Fruit fly (Drosophila melanogaster) whole organism, embryonic: ENCODE measurements around the gene dob.
A peak's percentile ranks its signal among the peaks of the same experiment; 100 is the strongest.

ENCODE experiments used
- CG10366 ChIP-seq: fragments of 200-800 bp; sonication (Bioruptor generic); IDR thresholded peaks from 2 replicates; pipeline ENCODE4 v1.3.6; 2022; ENCODE audit warnings: missing biosample characterization, missing genetic modification characterization
- CG12071 ChIP-seq: fragments of 200-800 bp; sonication (Bioruptor generic); optimal IDR thresholded peaks from 3 replicates; lab custom pipeline; 2018; ENCODE audit warnings: missing biosample characterization, mild to moderate bottlenecking, missing genetic modification characterization
- CG12659 ChIP-seq: fragments of 200-800 bp; sonication (Bioruptor generic); optimal IDR thresholded peaks from 3 replicates; lab custom pipeline; 2017; ENCODE audit warnings: mild to moderate bottlenecking, missing biosample characterization, missing genetic modification reagents, missing genetic modification characterization
- CG13287 ChIP-seq: fragments of 200-800 bp; sonication (Bioruptor generic); IDR thresholded peaks from 2 replicates; pipeline ENCODE4 v1.3.6; 2022; ENCODE audit warnings: missing biosample characterization, missing genetic modification characterization; ENCODE audit not compliant: partially characterized antibody
- CG14014 ChIP-seq: fragments of 200-800 bp; sonication (Bioruptor generic); IDR thresholded peaks from 2 replicates; pipeline ENCODE4 v1.3.6; 2022; ENCODE audit warnings: missing biosample characterization, missing genetic modification characterization
- CG14710 ChIP-seq: fragments of 200-800 bp; sonication (Bioruptor generic); optimal IDR thresholded peaks from 3 replicates; lab custom pipeline; 2019; ENCODE audit warnings: missing biosample characterization, mild to moderate bottlenecking, missing genetic modification characterization, moderate library complexity
- CG1603 ChIP-seq: fragments of 200-800 bp; sonication (Bioruptor generic); optimal IDR thresholded peaks from 2 replicates; lab custom pipeline; 2019; ENCODE audit warnings: missing biosample characterization, mild to moderate bottlenecking, missing genetic modification characterization, moderate library complexity
- CG17359 ChIP-seq: fragments of 200-800 bp; sonication (Bioruptor generic); optimal IDR thresholded peaks from 3 replicates; lab custom pipeline; 2018; ENCODE audit warnings: missing biosample characterization, mild to moderate bottlenecking, missing genetic modification characterization, moderate library complexity
- CG17612 ChIP-seq: fragments of 200-800 bp; sonication (Bioruptor generic); IDR thresholded peaks from 2 replicates; pipeline ENCODE4 v1.3.6; 2022; ENCODE audit warnings: missing biosample characterization, missing genetic modification characterization
- CG18764 ChIP-seq: fragments of 200-800 bp; sonication (Bioruptor generic); optimal IDR thresholded peaks from 3 replicates; lab custom pipeline; 2016; ENCODE audit warnings: missing biosample characterization, missing genetic modification characterization
- CG2889 ChIP-seq: fragments of 200-800 bp; sonication (Bioruptor generic); IDR thresholded peaks from 3 replicates; pipeline ENCODE4 v1.3.6; 2022; ENCODE audit warnings: missing biosample characterization, missing genetic modification characterization
- CG30431 ChIP-seq: fragments of 200-800 bp; sonication (Bioruptor generic); optimal IDR thresholded peaks from 2 replicates; lab custom pipeline; 2017; ENCODE audit warnings: missing biosample characterization, missing genetic modification characterization
- CG3163 ChIP-seq: fragments of 200-800 bp; sonication (Bioruptor generic); optimal IDR thresholded peaks from 3 replicates; lab custom pipeline; 2016; ENCODE audit warnings: missing biosample characterization, missing genetic modification characterization
- CG32772 ChIP-seq: fragments of 200-800 bp; sonication (Bioruptor generic); IDR thresholded peaks from 2 replicates; pipeline ENCODE4 v1.3.6; 2022; ENCODE audit warnings: missing biosample characterization, missing genetic modification characterization
- CG3281 ChIP-seq: fragments of 200-800 bp; sonication (Bioruptor generic); optimal IDR thresholded peaks from 3 replicates; lab custom pipeline; 2017; ENCODE audit warnings: missing biosample characterization, mild to moderate bottlenecking, missing genetic modification characterization
- CG3726 ChIP-seq: fragments of 200-800 bp; sonication (Bioruptor generic); IDR thresholded peaks from 3 replicates; pipeline ENCODE4, ENCODE4 v1.3.6; 2022; ENCODE audit warnings: missing biosample characterization, missing genetic modification characterization
- CG42726 ChIP-seq: fragments of 200-800 bp; sonication (Bioruptor generic); IDR thresholded peaks from 2 replicates; pipeline ENCODE4 v1.3.6; 2022; ENCODE audit warnings: missing biosample characterization, missing genetic modification characterization; ENCODE audit not compliant: partially characterized antibody
- CG5180 ChIP-seq: fragments of 200-800 bp; sonication (Bioruptor generic); optimal IDR thresholded peaks from 3 replicates; lab custom pipeline; 2017; ENCODE audit warnings: missing biosample characterization, missing genetic modification characterization, mild to moderate bottlenecking, moderate library complexity, missing genetic modification reagents
- CG6791 ChIP-seq: fragments of 200-800 bp; sonication (Bioruptor generic); IDR thresholded peaks from 3 replicates; pipeline ENCODE4 v1.3.6; 2022; ENCODE audit warnings: missing biosample characterization, missing genetic modification characterization; ENCODE audit not compliant: partially characterized antibody
- CG7786 ChIP-seq: fragments of 200-800 bp; sonication (Bioruptor generic); optimal IDR thresholded peaks from 2 replicates; lab custom pipeline; 2016; ENCODE audit warnings: missing biosample characterization, missing genetic modification characterization
- Fer3 ChIP-seq: fragments of 200-800 bp; sonication (Bioruptor generic); optimal IDR thresholded peaks from 2 replicates; lab custom pipeline; 2018; ENCODE audit warnings: missing biosample characterization, mild to moderate bottlenecking, missing genetic modification characterization, moderate library complexity
- Gug ChIP-seq: fragments of 200-800 bp; sonication (Bioruptor generic); IDR thresholded peaks from 4 replicates; pipeline ENCODE4 v1.3.6; 2022; ENCODE audit warnings: missing biosample characterization, missing genetic modification characterization
- H2.0 ChIP-seq: fragments of 200-800 bp; sonication (Bioruptor generic); IDR thresholded peaks from 2 replicates; pipeline ENCODE4 v1.3.6; 2022; ENCODE audit warnings: missing biosample characterization, missing genetic modification characterization
- HLH3B ChIP-seq: fragments of 200-800 bp; sonication (Bioruptor generic); IDR thresholded peaks from 2 replicates; pipeline ENCODE4 v1.3.6; 2022; ENCODE audit warnings: missing biosample characterization, missing genetic modification characterization
- HmgD ChIP-seq: fragments of 200-800 bp; sonication (Bioruptor generic); optimal IDR thresholded peaks from 3 replicates; lab custom pipeline; 2016; ENCODE audit warnings: missing biosample characterization, missing genetic modification characterization
- Med ChIP-seq: fragments of 200-800 bp; sonication (Bioruptor generic); peaks from one replicate; lab custom pipeline; 2016; ENCODE audit warnings: missing biosample characterization, missing genetic modification characterization, mild to moderate bottlenecking, inconsistent platforms, moderate library complexity
- NC2α ChIP-seq: fragments of 200-800 bp; sonication (Bioruptor generic); optimal IDR thresholded peaks from 2 replicates; lab custom pipeline; 2016; ENCODE audit warnings: missing biosample characterization, missing genetic modification characterization
- NC2β ChIP-seq: fragments of 200-800 bp; sonication (Bioruptor generic); optimal IDR thresholded peaks from 2 replicates; lab custom pipeline; 2016; ENCODE audit warnings: missing biosample characterization, missing genetic modification characterization
- NfI ChIP-seq: fragments of 200-800 bp; sonication (Bioruptor generic); optimal IDR thresholded peaks from 3 replicates; lab custom pipeline; 2018; ENCODE audit warnings: missing biosample characterization, mild to moderate bottlenecking, missing genetic modification characterization, moderate library complexity
- Rfx ChIP-seq: fragments of 200-800 bp; sonication (Bioruptor generic); IDR thresholded peaks from 2 replicates; pipeline ENCODE4 v1.3.6; 2022; ENCODE audit warnings: missing biosample characterization, missing genetic modification characterization
- Xbp1 ChIP-seq: fragments of 200-800 bp; sonication (Bioruptor generic); optimal IDR thresholded peaks from 3 replicates; lab custom pipeline; 2016; ENCODE audit warnings: missing biosample characterization, mild to moderate bottlenecking, missing genetic modification characterization
- amos ChIP-seq: fragments of 200-800 bp; sonication (Bioruptor generic); IDR thresholded peaks from 2 replicates; pipeline ENCODE4 v1.3.6; 2022; ENCODE audit warnings: missing biosample characterization, missing genetic modification characterization; ENCODE audit not compliant: partially characterized antibody
- bsh ChIP-seq, 2 experiments: fragments of 200-800 bp; sonication (Bioruptor generic); optimal IDR thresholded peaks; 2 replicates each; lab custom pipeline; 2017 to 2018; ENCODE audit warnings: mild to moderate bottlenecking in 2 of 2, missing biosample characterization in 2 of 2, missing genetic modification characterization in 2 of 2, moderate library complexity in 1 of 2
- cg ChIP-seq: fragments of 200-800 bp; sonication (Bioruptor generic); optimal IDR thresholded peaks from 3 replicates; lab custom pipeline; 2019; ENCODE audit warnings: missing biosample characterization, mild to moderate bottlenecking, missing genetic modification characterization, moderate library complexity
- gce ChIP-seq: fragments of 200-800 bp; sonication (Bioruptor generic); IDR thresholded peaks from 3 replicates; pipeline ENCODE4 v1.3.6; 2022; ENCODE audit warnings: missing biosample characterization, missing genetic modification characterization
- h ChIP-seq: fragments of >200 bp; optimal IDR thresholded peaks from 2 replicates; lab custom pipeline; 2017
- hkb ChIP-seq, 2 experiments: fragments of 200-800 bp in 1 of 2; fragments of >200 bp in 1 of 2; sonication (Bioruptor generic) in 1 of 2; IDR thresholded peaks in 1 of 2; optimal IDR thresholded peaks in 1 of 2; 2 replicates each; pipeline versions ENCODE4 v1.3.6 to Lab custom; 2017 to 2022; ENCODE audit warnings: missing biosample characterization in 1 of 2, missing genetic modification characterization in 1 of 2
- hth ChIP-seq: fragments of >200 bp; optimal IDR thresholded peaks from 2 replicates; lab custom pipeline; 2017; ENCODE audit warnings: inconsistent platforms
- insv ChIP-seq, 2 experiments: fragments of 200-800 bp; sonication (Bioruptor generic); optimal IDR thresholded peaks; 3 replicates each; lab custom pipeline; 2016 to 2018; ENCODE audit warnings: missing biosample characterization in 2 of 2, missing genetic modification characterization in 2 of 2
- kah ChIP-seq: fragments of 200-800 bp; sonication (Bioruptor generic); optimal IDR thresholded peaks from 2 replicates; lab custom pipeline; 2018; ENCODE audit warnings: missing biosample characterization, mild to moderate bottlenecking, missing genetic modification characterization
- kay ChIP-seq: fragments of 200-800 bp; sonication (Bioruptor generic); optimal IDR thresholded peaks from 2 replicates; lab custom pipeline; 2016; ENCODE audit warnings: missing biosample characterization, missing genetic modification characterization
- kni ChIP-seq: fragments of 200-800 bp; sonication (Bioruptor generic); optimal IDR thresholded peaks from 3 replicates; lab custom pipeline; 2017; ENCODE audit warnings: mild to moderate bottlenecking, missing biosample characterization, missing genetic modification reagents, missing genetic modification characterization
- pan ChIP-seq, 4 experiments: fragments of >200 bp in 3 of 4; fragments of 200-800 bp in 1 of 4; sonication (Bioruptor generic) in 1 of 4; optimal IDR thresholded peaks in 3 of 4; IDR thresholded peaks in 1 of 4; 2 replicates each; pipeline versions ENCODE4 v1.3.6 to Lab custom; 2017 to 2022; ENCODE audit warnings: missing biosample characterization in 2 of 4, missing genetic modification characterization in 2 of 4, mixed read lengths in 1 of 4
- prd ChIP-seq, 3 experiments: fragments of >200 bp in 2 of 3; fragments of 200-800 bp in 1 of 3; sonication (Bioruptor generic) in 1 of 3; optimal IDR thresholded peaks in 2 of 3; IDR thresholded peaks in 1 of 3; 2 replicates in 2 of 3; 3 replicates in 1 of 3; pipeline versions ENCODE4 v1.3.6 to Lab custom; 2017 to 2022; ENCODE audit warnings: missing biosample characterization in 1 of 3, missing genetic modification characterization in 1 of 3
- shn ChIP-seq: fragments of 200-800 bp; sonication (Bioruptor generic); optimal IDR thresholded peaks from 3 replicates; lab custom pipeline; 2016; ENCODE audit warnings: missing biosample characterization, missing genetic modification characterization
- sob ChIP-seq: fragments of 200-800 bp; sonication (Bioruptor generic); IDR thresholded peaks from 2 replicates; pipeline ENCODE4 v1.3.6; 2022; ENCODE audit warnings: missing biosample characterization, missing genetic modification characterization
- tin ChIP-seq: fragments of 200-800 bp; sonication (Bioruptor generic); optimal IDR thresholded peaks from 3 replicates; lab custom pipeline; 2016; ENCODE audit warnings: missing biosample characterization, missing genetic modification characterization
- wdn ChIP-seq: fragments of 200-800 bp; sonication (Bioruptor generic); IDR thresholded peaks from 2 replicates; pipeline ENCODE4 v1.3.6; 2022; ENCODE audit warnings: missing biosample characterization, missing genetic modification characterization

The dob gene

DNA sequence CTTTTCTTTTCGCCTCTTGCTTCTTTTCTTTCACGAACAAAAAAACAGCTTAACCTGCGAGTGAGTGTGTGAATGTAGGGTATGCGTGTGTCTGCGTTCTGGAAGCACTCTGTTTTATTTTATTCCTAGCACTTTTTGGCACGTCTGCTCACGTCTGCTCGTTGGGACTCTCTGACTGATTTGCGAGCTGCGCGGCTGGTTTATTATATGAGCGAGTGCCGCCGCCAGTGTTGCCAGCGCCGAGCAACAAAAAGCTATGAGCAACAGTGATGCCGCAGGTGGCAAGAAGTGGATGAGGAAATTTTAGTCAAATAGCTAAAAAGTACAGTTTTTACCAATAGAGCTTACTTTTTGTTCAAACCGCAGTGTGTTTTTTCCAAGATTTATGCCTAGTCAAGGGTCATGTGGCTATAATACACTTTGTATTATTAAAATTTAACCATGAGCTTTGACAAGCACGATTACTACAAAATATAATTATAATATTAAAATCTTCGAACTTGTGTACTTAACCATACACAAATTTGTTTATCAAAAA is 9.3 kb downstream of the dob start, which contains the start of gene Lsd-2 (continued):
- no peak for TF ChIP-seq CG18764
- TF ChIP-seq Gug (GFP tag; lab: Robert Waterston, UW) = peak; percentile 17; the same call in 1 of the 4 replicates
- TF ChIP-seq NC2α (GFP tag; lab: Kevin White, UChicago) = peak; percentile 11
- TF ChIP-seq CG12071 = peak; percentile 45
- peak; percentile 3 for TF ChIP-seq Fer3
- no peak for TF ChIP-seq tin (GFP tag; lab: Kevin White, UChicago)
- TF ChIP-seq Rfx (GFP tag; lab: Robert Waterston, UW) = peak; percentile 64
- peak; percentile 46; the same call in 1 of the 3 replicates for TF ChIP-seq CG6791
- no peak for TF ChIP-seq h (lab: Kevin White, UChicago)
- TF ChIP-seq amos (GFP tag; lab: Robert Waterston, UW) = peak; percentile 46; the same call in 1 of the 2 replicates
- TF ChIP-seq shn = peak; percentile 15
- TF ChIP-seq insv (GFP tag; optimal IDR thresholded peaks at IDR 0.05; lab: Kevin White, UChicago) = no peak
- no peak for TF ChIP-seq CG2889 (GFP tag; lab: Robert Waterston, UW)
- 0 out of 3 replicates have a peak, but pooled peaks have one; percentile 18 for TF ChIP-seq gce (GFP tag; lab: Robert Waterston, UW)
- TF ChIP-seq sob (GFP tag; lab: Robert Waterston, UW) = 0 out of 2 replicates have a peak, but pooled peaks have one; percentile 30
- no peak for TF ChIP-seq CG3726 (GFP tag; lab: Robert Waterston, UW)
- peak; percentile 13 for TF ChIP-seq CG17359 (tag; lab: Kevin White, UChicago)
- TF ChIP-seq CG32772 (GFP tag; lab: Robert Waterston, UW) = 0 out of 2 replicates have a peak, but pooled peaks have one; percentile 9
- no peak for TF ChIP-seq H2.0 (GFP tag; lab: Robert Waterston, UW)
- TF ChIP-seq Xbp1 = peak; percentile 33
- TF ChIP-seq CG14014 (GFP tag; lab: Robert Waterston, UW) = peak; percentile 41; the same call in 1 of the 2 replicates
- TF ChIP-seq hkb (optimal IDR thresholded peaks at IDR 0.05; lab: Kevin White, UChicago) = no peak
- peak; percentile 46; the same call in 1 of the 2 replicates for TF ChIP-seq hkb (GFP tag; IDR thresholded peaks at IDR 0.05; lab: Robert Waterston, UW)
- peak; percentile 30 for TF ChIP-seq CG12659
- peak; percentile 61 for TF ChIP-seq CG3163 (GFP tag; lab: Kevin White, UChicago)
- TF ChIP-seq prd (optimal IDR thresholded peaks at IDR 0.05; lab: Kevin White, UChicago) = no peak
- peak; percentile 39; the same call in 2 of the 3 replicates for TF ChIP-seq prd (GFP tag; IDR thresholded peaks at IDR 0.05; lab: Robert Waterston, UW)
- no peak for TF ChIP-seq CG17612 (GFP tag; lab: Robert Waterston, UW)
- TF ChIP-seq HLH3B (GFP tag; lab: Robert Waterston, UW) = no peak
- peak; percentile 50; the same call in 1 of the 2 replicates for TF ChIP-seq CG42726 (GFP tag; lab: Robert Waterston, UW)
- peak; percentile 0 for TF ChIP-seq NfI (GFP tag; lab: Kevin White, UChicago)
- peak; percentile 86 for TF ChIP-seq Med (GFP tag; lab: Kevin White, UChicago)
- TF ChIP-seq hth = no peak
- peak; percentile 24 for TF ChIP-seq kni (GFP tag; lab: Kevin White, UChicago)
- TF ChIP-seq CG30431 = no peak
- TF ChIP-seq kay = no peak
- TF ChIP-seq CG13287 (GFP tag; lab: Robert Waterston, UW) = peak; percentile 17; the same call in 1 of the 2 replicates
- no peak for TF ChIP-seq bsh (GFP tag; optimal IDR thresholded peaks at IDR 0.05; lab: Kevin White, UChicago)
- TF ChIP-seq CG1603 (tag; lab: Kevin White, UChicago) = peak; percentile 20
- TF ChIP-seq CG7786 (GFP tag; lab: Kevin White, UChicago) = peak; percentile 5
- no peak for TF ChIP-seq CG5180 (GFP tag; lab: Kevin White, UChicago)
- peak; percentile 26 for TF ChIP-seq NC2β (GFP tag; lab: Kevin White, UChicago)
- TF ChIP-seq CG3281 (GFP tag; lab: Kevin White, UChicago) = peak; percentile 38
- peak; percentile 39 for TF ChIP-seq cg (GFP tag; lab: Kevin White, UChicago)
- TF ChIP-seq pan (optimal IDR thresholded peaks at IDR 0.05; lab: Kevin White, UChicago) = no peak
- TF ChIP-seq pan (GFP tag; optimal IDR thresholded peaks at IDR 0.05 in 1 of 2, IDR thresholded peaks at IDR 0.05 in 1 of 2) = peak in 1 of 2 experiments; percentile 46
- no peak for TF ChIP-seq kah (GFP tag; lab: Kevin White, UChicago)
- no peak for TF ChIP-seq wdn
- TF ChIP-seq CG10366 (GFP tag; lab: Robert Waterston, UW) = 0 out of 2 replicates have a peak, but pooled peaks have one; percentile 17
- peak; percentile 17 for TF ChIP-seq CG14710 (tag; lab: Kevin White, UChicago)
- TF ChIP-seq HmgD (GFP tag; lab: Kevin White, UChicago) = peak; percentile 44
